Worm (Caenorhabditis elegans) whole organism, L4/young adult: ENCODE results near the gene K11H12.10.
A peak's percentile ranks its signal among the peaks of the same experiment; 100 is the strongest.

Experiments used
- W03F9.2 ChIP-seq: fragments of 150-350 bp; optimal IDR thresholded peaks from 2 replicates; lab custom pipeline; 2014; ENCODE audit warnings: missing biosample characterization, missing genetic modification characterization
- dao-5 ChIP-seq: sonication (generic microtip); optimal IDR thresholded peaks from 2 replicates; lab custom pipeline; 2016; ENCODE audit warnings: missing genotype, missing genetic modification characterization, moderate library complexity, missing compliant biosample characterization
- him-1 ChIP-seq: sonication (generic microtip); optimal IDR thresholded peaks from 2 replicates; lab custom pipeline; 2016; ENCODE audit warnings: missing genotype, missing genetic modification reagents, missing genetic modification characterization, missing compliant biosample characterization

K11H12.10 gene

DNA sequence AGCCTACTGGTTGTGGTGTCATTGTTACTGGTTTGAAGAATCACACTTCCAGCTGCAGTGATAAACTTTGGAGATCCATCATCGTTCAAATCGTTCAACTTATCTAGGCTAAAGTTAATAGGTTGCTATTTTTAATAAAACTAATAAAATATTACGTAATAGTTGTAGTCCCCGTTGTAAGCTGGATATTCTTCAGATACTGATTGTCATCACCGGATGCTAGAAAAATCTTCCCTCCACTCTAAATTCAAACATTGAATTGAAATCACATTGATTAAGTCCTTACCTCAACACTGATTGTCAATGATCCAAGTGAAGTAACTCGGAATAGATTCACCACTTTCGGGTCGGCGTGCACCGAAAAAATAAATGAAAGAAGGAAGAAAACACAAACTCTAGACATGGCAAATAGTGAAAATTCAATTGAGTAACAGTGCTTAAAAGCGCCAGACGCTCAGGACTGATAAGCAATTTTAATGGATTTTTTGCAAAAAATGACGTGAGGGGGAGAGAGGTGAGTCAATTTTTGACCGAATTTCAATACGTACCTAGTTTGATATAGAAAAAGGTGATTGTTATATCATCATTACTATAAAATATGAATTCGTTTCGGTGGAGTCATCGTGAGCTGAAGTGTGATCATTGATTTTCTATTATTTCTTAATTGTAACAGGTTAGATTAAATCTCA, at the start of gene K11H12.10, which contains the start of gene K11H12.4:
TSS of gene K11H12.10 (plus strand) at position 605 of the 689 bp plus-strand sequence.
TSS of gene K11H12.4 (minus strand) at position 413 of the 689 bp plus-strand sequence.
- no peak for TF ChIP-seq W03F9.2
- TF ChIP-seq him-1 = no peak
- no peak for TF ChIP-seq dao-5

DNA sequence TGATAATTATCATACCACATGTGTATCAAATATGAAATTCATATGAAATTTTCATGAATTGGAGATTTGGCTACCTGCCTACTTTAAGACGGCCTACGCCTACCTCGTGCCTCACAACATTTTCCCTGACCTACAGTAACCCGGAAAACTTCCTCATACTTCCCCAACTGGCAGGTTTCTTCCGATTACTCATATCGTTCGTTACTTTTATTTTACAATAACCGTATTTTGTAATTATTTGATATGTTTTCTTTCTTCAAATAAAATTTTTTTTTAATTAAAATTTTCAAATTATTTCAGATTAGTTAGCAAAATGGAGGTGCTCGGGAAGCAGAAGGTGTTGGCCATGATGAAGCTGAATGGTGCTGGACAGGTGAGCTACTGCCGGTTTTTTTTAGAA, 48.6 kb upstream of the K11H12.10 start, which contains the start of gene nhr-76:
TSS of gene nhr-76 (plus strand) at position 301 of the 400 bp plus-strand sequence.
- TF ChIP-seq him-1 = no peak
- TF ChIP-seq W03F9.2 = no peak
- no peak for TF ChIP-seq dao-5

DNA sequence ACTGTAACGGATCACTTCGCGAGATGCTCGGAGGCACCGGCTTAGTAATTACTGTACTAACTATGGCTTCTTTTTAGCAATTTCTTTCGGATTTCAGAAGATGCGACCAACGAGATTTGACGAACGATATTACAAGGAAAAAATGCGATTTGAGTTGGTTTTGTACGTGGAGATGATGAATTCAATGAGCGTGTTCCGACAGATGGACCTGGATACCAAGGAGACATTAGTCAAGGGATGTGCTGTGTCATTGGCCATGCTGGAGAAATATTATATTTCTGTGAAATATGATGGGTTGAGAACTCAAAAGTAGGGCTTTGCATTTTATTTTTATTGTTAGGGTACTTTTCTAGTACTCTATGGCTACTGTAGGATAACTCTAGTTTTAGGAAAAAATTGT, 45.3 kb upstream of the K11H12.10 start:
- TF ChIP-seq dao-5 = no peak
- no peak for TF ChIP-seq him-1
- no peak for TF ChIP-seq W03F9.2

DNA sequence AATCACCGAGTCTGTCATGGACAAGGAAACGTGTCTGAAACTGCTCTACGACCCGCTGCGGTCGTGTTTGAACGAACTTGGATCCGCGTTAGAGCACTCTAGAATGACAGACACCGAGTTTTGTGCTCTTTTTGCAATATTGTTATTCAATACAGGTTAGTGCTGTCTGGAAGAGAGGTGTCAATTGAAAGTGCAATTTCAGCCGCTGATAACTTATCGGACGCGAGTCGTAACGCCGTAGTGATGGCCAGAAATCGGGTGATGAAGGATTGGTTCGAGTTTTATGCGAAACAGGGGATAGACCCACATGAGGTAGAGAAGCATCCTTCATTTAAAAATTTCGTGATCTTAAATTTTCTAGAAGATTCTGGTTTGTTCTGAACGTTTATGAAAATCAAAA, 44.0 kb upstream of the K11H12.10 start:
- TF ChIP-seq dao-5 (no peak), him-1 (no peak), W03F9.2 (no peak)

DNA sequence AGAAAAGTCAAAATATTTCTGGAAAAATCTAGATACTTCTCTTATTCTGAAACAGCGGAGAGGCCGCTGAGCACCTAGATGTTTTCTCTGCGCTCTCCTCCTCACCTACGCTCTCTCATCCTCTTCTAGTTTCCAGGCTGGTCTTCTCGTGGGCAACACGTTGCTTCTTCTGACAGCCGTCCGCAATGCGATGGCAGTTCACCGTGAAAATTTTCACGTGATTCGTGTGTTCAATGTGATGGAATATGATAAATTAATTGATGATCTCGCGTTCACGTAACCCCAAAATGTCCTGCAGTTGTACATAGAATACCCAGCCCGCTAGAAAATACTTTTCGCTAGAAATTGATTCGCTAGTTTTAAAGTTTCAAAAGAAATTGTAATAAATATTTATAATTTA, 42.3 kb upstream of the K11H12.10 start:
- TF ChIP-seq dao-5 (no peak), W03F9.2 (no peak), him-1 (no peak)

DNA sequence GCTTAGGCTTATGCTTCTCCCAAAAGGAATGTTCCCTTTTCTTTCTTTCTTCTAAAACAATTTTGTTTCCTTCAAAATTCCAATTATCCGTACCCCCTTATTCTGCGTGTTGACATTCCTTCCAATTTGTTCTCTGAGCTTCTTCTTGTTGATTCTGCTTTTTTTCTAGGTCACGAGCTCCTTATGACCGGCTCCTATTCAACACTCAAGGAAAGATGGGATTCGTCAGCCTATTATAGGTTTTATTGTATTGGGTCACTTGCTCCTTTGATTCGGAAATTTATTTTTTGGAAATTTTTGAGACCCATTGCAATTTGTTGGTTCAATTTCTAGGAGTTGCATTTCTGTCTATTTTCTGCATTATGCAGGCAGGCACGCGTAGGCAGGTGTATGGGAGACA, 36.7 kb upstream of the K11H12.10 start:
- TF ChIP-seq W03F9.2 = no peak
- no peak for TF ChIP-seq dao-5
- TF ChIP-seq him-1 = no peak

DNA sequence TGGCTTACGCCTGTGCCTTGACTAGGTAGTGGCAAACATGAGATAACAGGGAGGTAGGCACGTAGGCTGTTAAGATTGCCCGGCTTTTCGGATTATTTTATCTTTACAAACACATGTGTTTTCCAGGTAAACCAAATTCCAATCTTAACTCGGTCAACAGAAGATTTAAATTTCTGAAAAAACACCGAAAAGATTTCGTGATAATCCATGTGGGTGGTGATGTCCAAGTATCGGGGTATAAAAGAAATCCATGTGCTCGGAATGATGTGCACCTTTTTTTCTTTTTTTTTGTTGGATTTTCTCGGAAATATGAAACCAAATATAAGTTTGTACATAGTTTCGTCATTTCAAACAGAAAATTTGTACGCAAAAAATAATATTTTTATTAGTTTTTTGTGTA, 32.4 kb upstream of the K11H12.10 start:
- TF ChIP-seq W03F9.2 = no peak
- TF ChIP-seq him-1 = no peak
- TF ChIP-seq dao-5 = no peak

DNA sequence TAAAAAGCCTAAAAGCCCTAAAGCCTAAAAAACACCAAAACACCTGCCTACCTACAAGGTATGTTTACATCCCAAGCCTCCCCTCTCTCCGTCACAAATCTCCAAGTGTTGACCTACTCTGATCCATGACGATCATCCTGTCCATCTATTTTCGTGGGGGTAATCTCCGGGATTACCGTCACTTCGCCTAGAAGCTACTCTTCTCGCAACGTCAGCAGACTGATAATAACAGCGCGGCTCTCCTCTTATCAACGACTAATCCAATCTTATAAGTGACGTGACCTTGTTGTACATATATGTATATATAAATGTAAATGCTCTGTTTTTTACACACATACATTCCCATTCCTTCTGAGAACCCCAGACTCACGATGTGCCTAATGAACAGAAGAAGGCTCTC, 27.5 kb upstream of the K11H12.10 start:
- TF ChIP-seq W03F9.2 = no peak
- no peak for TF ChIP-seq dao-5
- TF ChIP-seq him-1 = no peak

DNA sequence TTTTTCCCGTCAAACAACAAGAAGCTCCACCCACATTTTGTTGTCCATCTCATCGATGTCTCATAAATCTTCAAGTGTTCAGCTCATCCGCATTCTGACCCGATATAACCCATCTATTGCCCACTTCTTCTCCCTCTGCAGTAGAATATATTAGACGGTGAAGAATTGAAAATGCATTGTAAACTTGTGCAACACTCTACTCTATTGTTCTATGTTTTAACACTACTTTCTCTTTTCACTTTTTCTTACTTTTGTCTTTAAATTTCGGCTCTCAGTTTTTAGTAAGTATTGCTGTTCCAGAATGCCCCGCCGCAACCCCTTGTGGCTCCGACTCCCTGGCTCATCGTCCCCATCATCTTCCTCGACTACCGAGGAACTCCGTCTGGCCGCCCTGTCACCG, 26.5 kb upstream of the K11H12.10 start, which contains the start of gene K11H12.9:
TSS of gene K11H12.9 (plus strand) at position 301 of the 400 bp plus-strand sequence.
- TF ChIP-seq him-1 (no peak), dao-5 (no peak), W03F9.2 (no peak)

DNA sequence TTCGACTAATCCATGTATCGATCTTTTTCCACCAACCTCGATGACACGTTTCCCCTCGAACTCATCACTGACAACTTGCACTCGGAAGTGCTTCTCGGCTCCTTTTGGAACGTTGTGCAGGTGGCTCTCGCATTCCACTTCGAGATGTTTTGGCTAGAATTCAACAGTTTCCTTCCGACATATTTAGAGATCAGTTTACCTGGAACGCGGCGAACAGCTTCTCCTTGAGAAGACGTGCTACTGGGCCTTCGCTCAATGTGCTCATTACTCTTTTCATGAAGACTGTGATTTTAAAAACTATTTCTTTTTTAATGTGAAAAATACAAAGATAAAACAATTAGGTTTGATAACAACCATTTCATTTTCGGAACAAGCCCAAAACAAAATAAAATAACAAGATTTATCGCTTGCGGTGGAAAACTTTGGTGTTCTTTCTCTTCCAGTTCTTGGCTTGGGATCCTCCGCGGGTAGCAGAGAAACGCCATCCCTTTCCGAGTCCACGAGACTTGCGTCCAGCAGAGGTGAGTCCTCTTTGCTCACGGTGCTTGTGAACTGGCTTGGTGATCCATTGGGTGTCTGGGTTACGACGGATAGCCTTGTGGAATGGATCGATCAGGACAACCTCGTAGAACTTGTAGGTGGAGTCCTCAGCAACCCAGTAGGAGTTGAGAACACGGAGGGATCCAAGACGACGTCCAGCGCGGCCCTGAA, 22.6 kb upstream of the K11H12.10 start, which contains the start of gene K11H12.1:
TSS of gene K11H12.1 (minus strand) at position 284 of the 711 bp plus-strand sequence.
- TF ChIP-seq dao-5 = no peak
- no peak for TF ChIP-seq him-1
- no peak for TF ChIP-seq W03F9.2

DNA sequence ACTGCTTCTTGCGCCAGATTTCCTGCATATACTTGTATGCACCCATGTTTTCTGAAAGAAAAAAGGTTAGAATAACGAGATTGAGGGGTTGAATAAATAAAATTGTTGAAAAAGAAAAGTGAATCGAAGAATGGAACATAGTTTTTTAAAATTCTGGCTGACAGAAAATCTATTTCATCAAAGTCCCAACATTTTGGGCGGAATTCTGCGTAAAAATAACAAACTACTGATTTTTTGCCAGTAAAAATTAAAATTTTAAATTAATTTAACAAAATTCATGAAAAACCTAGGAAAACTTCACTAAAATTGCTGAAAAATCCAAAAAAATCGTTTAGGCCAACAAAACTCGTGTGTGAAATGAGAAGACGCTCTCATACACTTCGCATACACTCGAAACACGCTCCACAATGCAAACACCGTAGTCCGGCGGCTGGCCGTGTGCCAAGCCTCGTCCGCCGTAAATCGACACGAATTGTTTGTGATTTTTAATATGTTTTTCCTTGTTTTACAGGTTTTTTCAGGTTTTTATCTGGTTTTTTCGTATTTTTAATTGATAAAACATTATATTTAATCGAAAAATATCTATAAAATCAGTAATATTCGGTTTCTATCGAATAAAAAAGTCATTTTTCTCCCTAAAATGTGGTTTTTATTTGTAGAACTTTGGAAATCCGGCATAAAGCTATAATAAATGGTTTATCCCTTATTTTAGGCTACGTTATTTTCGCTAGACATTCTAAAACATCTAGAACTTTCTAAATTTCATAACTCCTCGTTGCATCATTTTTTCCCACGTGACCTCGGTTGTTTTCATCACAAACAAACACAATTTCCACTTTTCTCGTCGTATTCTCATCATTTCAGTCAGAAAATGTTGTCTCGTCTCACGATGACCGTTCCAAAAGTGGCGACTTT, 21.1 kb upstream of the K11H12.10 start, which contains the start of the genes rpl-15 and K11H12.8:
TSS of gene rpl-15 (minus strand) at position 51 of the 915 bp plus-strand sequence.
TSS of gene K11H12.8 (plus strand) at position 865 of the 915 bp plus-strand sequence.
- peak; percentile 100 for TF ChIP-seq him-1
- peak; percentile 83 for TF ChIP-seq dao-5
- TF ChIP-seq W03F9.2 = peak; percentile 99

DNA sequence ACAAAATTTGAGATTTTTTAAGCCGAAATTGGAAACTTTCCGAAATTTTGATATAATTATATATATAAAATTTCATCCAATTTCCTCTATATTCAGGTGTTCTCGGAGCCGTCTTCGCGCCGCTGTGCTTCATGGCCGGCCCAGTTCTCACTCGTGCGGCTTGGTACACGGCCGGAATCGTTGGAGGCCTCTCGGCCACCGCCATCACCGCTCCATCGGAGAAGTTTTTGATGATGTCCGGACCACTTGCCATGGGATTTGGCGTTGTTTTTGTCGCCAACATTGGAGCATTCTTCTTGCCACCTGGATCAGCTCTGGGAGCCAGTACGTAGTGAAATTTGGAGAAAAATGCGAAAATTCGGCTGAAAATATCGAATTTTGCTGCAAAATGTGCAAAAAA, 18.8 kb upstream of the K11H12.10 start:
- no peak for TF ChIP-seq dao-5
- TF ChIP-seq W03F9.2 = no peak
- no peak for TF ChIP-seq him-1

DNA sequence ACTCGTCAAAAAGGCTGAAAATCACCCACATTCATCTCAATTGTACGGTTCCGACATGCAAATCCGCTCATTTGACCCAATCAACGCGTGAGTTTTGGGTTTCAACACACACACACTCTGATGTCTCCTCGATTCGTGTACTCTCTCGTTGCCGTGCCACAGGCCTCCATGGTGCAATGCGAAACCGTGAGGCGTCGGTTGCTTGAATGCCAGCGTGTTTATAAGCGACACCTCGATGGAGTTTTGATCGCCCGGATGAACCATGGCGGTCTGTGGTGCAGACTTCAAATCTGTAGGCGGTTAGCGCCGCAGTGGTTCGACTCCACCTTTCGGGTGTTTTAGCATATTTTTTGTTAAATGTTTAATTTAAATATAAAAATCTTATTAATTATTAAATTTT, 17.9 kb upstream of the K11H12.10 start:
- TF ChIP-seq dao-5 = no peak
- no peak for TF ChIP-seq W03F9.2
- no peak for TF ChIP-seq him-1

DNA sequence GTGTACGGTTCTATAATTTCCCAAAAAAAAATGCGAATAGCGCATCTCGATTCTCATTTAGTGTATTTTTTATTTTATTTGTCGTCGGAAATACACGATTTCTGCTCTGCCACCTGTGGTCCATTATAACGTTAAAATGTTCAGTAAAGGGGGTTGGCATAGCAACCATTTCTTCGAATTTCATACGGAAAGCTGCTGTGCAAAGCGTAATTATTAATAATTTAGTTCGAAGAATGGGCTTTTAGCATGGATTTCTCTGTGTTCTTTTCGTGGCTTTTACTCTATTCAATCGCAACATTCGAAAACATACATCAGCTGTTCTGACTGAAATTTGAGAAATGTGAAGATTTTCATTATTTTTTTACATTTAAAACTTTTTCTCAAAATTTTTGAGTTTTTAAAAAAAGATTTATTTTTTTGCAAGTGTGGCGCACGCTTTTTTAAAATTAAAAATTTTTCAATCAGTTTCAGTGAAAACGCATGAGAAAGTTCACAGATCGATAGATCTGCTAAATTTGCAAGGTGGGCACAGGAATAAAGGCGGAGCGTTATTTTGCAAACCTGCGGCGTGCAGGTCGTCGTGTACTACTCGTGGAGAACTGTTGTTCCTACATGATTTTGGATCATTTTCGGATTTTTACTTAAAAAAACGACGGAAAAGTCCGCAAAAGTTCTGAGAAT, 17.2 kb upstream of the K11H12.10 start:
- TF ChIP-seq W03F9.2 (no peak), him-1 (no peak), dao-5 (no peak)
